Worm (Caenorhabditis elegans) whole organism, L4 larva: ENCODE measurements around the gene plc-4.

Experiments used
- D1046.2 ChIP-seq: fragments of 200-800 bp; sonication (Bioruptor generic); IDR thresholded peaks from 2 replicates; pipeline ENCODE4 v1.3.6; 2022; ENCODE audit warnings: missing genetic modification characterization, missing compliant biosample characterization
- F49E8.2 ChIP-seq: sonication (generic microtip); optimal IDR thresholded peaks from 2 replicates; lab custom pipeline; 2016; ENCODE audit warnings: missing compliant biosample characterization, mild to moderate bottlenecking, missing genetic modification characterization, borderline replicate concordance
- R02D3.7 ChIP-seq: fragments of 150-350 bp; sonication (generic microtip); optimal IDR thresholded peaks from 3 replicates; lab custom pipeline; 2014; ENCODE audit warnings: missing biosample characterization, missing genetic modification characterization
- T20F7.1 ChIP-seq: fragments of 200-800 bp; sonication (Bioruptor generic); optimal IDR thresholded peaks from 2 replicates; lab custom pipeline; 2018; ENCODE audit warnings: mild to moderate bottlenecking, missing genetic modification characterization, missing compliant biosample characterization
- Y105C5A.15 ChIP-seq: fragments of 200-800 bp; sonication (Bioruptor generic); IDR thresholded peaks from 2 replicates; pipeline ENCODE4 v1.3.6; 2022; ENCODE audit warnings: missing genetic modification characterization, missing compliant biosample characterization
- Y48G9A.11 ChIP-seq: fragments of 200-800 bp; sonication (Bioruptor generic); IDR thresholded peaks from 2 replicates; pipeline ENCODE4 v1.3.6; 2022; ENCODE audit warnings: missing genetic modification reagents, missing genetic modification characterization, missing compliant biosample characterization
- Y5F2A.4 ChIP-seq: fragments of 200-800 bp; sonication (Bioruptor generic); optimal IDR thresholded peaks from 2 replicates; lab custom pipeline; 2018; ENCODE audit warnings: mild to moderate bottlenecking, missing genetic modification characterization, missing compliant biosample characterization
- Y75B8A.6 ChIP-seq: fragments of 200-800 bp; sonication (Bioruptor generic); IDR thresholded peaks from 2 replicates; pipeline ENCODE4 v1.3.6; 2022; ENCODE audit warnings: missing genetic modification reagents, missing genetic modification characterization, missing compliant biosample characterization
- ZK546.5 ChIP-seq, 2 experiments: sonication (generic microtip); optimal IDR thresholded peaks; 2 replicates each; lab custom pipeline; 2017; ENCODE audit warnings: missing biosample characterization in 2 of 2, missing genetic modification characterization in 2 of 2
- aha-1 ChIP-seq: fragments of 150-350 bp; peaks from one replicate; lab custom pipeline; 2014; ENCODE audit warnings: missing biosample characterization, missing genetic modification characterization
- aly-2 ChIP-seq: sonication (generic microtip); optimal IDR thresholded peaks from 2 replicates; lab custom pipeline; 2018; ENCODE audit warnings: missing biosample characterization, missing genetic modification characterization
- attf-4 ChIP-seq: sonication (generic microtip); optimal IDR thresholded peaks from 3 replicates; lab custom pipeline; 2017; ENCODE audit warnings: missing biosample characterization, missing genetic modification characterization
- ceh-20 ChIP-seq: fragments of 200-800 bp; sonication (Bioruptor generic); IDR thresholded peaks from 2 replicates; pipeline ENCODE4 v1.3.6; 2022; ENCODE audit warnings: missing genetic modification reagents, missing genetic modification characterization, missing compliant biosample characterization
- ceh-62 ChIP-seq: sonication (generic microtip); optimal IDR thresholded peaks from 2 replicates; lab custom pipeline; 2017; ENCODE audit warnings: missing biosample characterization, missing genetic modification characterization
- ceh-82 ChIP-seq: sonication (generic microtip); optimal IDR thresholded peaks from 2 replicates; lab custom pipeline; 2017; ENCODE audit warnings: missing biosample characterization, missing genetic modification characterization
- ces-1 ChIP-seq: fragments of 150-350 bp; sonication (generic microtip); optimal IDR thresholded peaks from 4 replicates; lab custom pipeline; 2014; ENCODE audit warnings: missing biosample characterization, missing genetic modification reagents, missing genetic modification characterization
- cey-2 ChIP-seq: sonication (generic microtip); optimal IDR thresholded peaks from 3 replicates; lab custom pipeline; 2017; ENCODE audit warnings: missing genetic modification characterization, mild to moderate bottlenecking, missing compliant biosample characterization, antibody characterized with exemption, borderline replicate concordance; ENCODE audit not compliant: insufficient read depth
- daf-16 ChIP-seq, 3 experiments: sonication (generic microtip); optimal IDR thresholded peaks; 2 replicates each; lab custom pipeline; 2016 to 2017; ENCODE audit warnings: missing genetic modification characterization in 3 of 3, missing genetic modification reagents in 3 of 3, mild to moderate bottlenecking in 2 of 3, missing compliant biosample characterization in 2 of 3, missing biosample characterization in 1 of 3, moderate library complexity in 1 of 3
- daf-8 ChIP-seq: fragments of 200-800 bp; sonication (Bioruptor generic); IDR thresholded peaks from 2 replicates; pipeline ENCODE4 v1.3.6; 2022; ENCODE audit warnings: missing genetic modification characterization, missing compliant biosample characterization
- dmd-6 ChIP-seq: fragments of 200-800 bp; sonication (Bioruptor generic); IDR thresholded peaks from 2 replicates; pipeline ENCODE4 v1.3.6; 2022; ENCODE audit warnings: missing genetic modification reagents, missing genetic modification characterization, missing compliant biosample characterization
- dmd-9 ChIP-seq: fragments of 200-800 bp; sonication (Bioruptor generic); IDR thresholded peaks from 2 replicates; pipeline ENCODE4 v1.3.6; 2022; ENCODE audit warnings: missing genetic modification reagents, missing genetic modification characterization, missing compliant biosample characterization
- duxl-1 ChIP-seq: sonication (generic microtip); optimal IDR thresholded peaks from 2 replicates; lab custom pipeline; 2016; ENCODE audit warnings: mild to moderate bottlenecking, missing genetic modification characterization, moderate library complexity, missing compliant biosample characterization; ENCODE audit not compliant: poor library complexity
- dve-1 ChIP-seq: sonication (generic microtip); optimal IDR thresholded peaks from 2 replicates; lab custom pipeline; 2017; ENCODE audit warnings: antibody characterized with exemption, mild to moderate bottlenecking, missing genetic modification characterization, missing compliant biosample characterization; ENCODE audit not compliant: insufficient read depth
- egl-27 ChIP-seq: sonication (generic microtip); optimal IDR thresholded peaks from 3 replicates; lab custom pipeline; 2017; ENCODE audit warnings: missing biosample characterization, missing genetic modification reagents, missing genetic modification characterization
- egl-43 ChIP-seq: fragments of 200-800 bp; sonication (Bioruptor generic); IDR thresholded peaks from 2 replicates; pipeline ENCODE4 v1.3.6; 2022; ENCODE audit warnings: missing genetic modification reagents, missing genetic modification characterization, missing compliant biosample characterization
- fos-1 ChIP-seq: fragments of 150-350 bp; optimal IDR thresholded peaks from 2 replicates; lab custom pipeline; 2014; ENCODE audit warnings: missing biosample characterization, missing genetic modification characterization
- hlh-30 ChIP-seq: sonication (generic microtip); optimal IDR thresholded peaks from 2 replicates; lab custom pipeline; 2017; ENCODE audit warnings: antibody characterized with exemption, mild to moderate bottlenecking, missing genetic modification characterization, missing compliant biosample characterization; ENCODE audit not compliant: insufficient read depth
- lin-15B ChIP-seq: fragments of 150-350 bp; sonication (generic microtip); optimal IDR thresholded peaks from 3 replicates; lab custom pipeline; 2014; ENCODE audit warnings: missing biosample characterization, missing genetic modification characterization
- lin-38 ChIP-seq: fragments of 200-800 bp; sonication (Bioruptor generic); IDR thresholded peaks from 2 replicates; pipeline ENCODE4 v1.3.6; 2022; ENCODE audit warnings: missing genetic modification reagents, missing genetic modification characterization, missing compliant biosample characterization
- lin-39 ChIP-seq: fragments of 150-350 bp; optimal IDR thresholded peaks from 2 replicates; lab custom pipeline; 2014; ENCODE audit warnings: missing biosample characterization, missing genetic modification reagents, missing genetic modification characterization
- mdl-1 ChIP-seq, 2 experiments: fragments of 150-350 bp in 1 of 2; sonication (generic microtip) in 1 of 2; optimal IDR thresholded peaks; 2 replicates each; lab custom pipeline; 2014 to 2017; ENCODE audit warnings: missing biosample characterization in 2 of 2, missing genetic modification characterization in 2 of 2
- mdt-29 ChIP-seq: fragments of 200-800 bp; sonication (Bioruptor generic); IDR thresholded peaks from 2 replicates; pipeline ENCODE4 v1.3.6; 2022; ENCODE audit warnings: missing genetic modification reagents, missing genetic modification characterization, missing compliant biosample characterization
- mep-1 ChIP-seq: fragments of 150-350 bp; sonication (generic microtip); optimal IDR thresholded peaks from 3 replicates; lab custom pipeline; 2014; ENCODE audit warnings: missing biosample characterization, missing genetic modification characterization
- mxl-2 ChIP-seq: fragments of 200-800 bp; sonication (Bioruptor generic); conservative IDR thresholded peaks from 2 replicates; pipeline ENCODE4 v1.3.6; 2022; ENCODE audit warnings: missing genetic modification reagents, missing genetic modification characterization, missing compliant biosample characterization
- nhr-102 ChIP-seq: sonication (generic microtip); optimal IDR thresholded peaks from 2 replicates; lab custom pipeline; 2016; ENCODE audit warnings: mild to moderate bottlenecking, missing genetic modification characterization, moderate library complexity, missing compliant biosample characterization
- nhr-237 ChIP-seq: sonication (generic microtip); optimal IDR thresholded peaks from 2 replicates; lab custom pipeline; 2017; ENCODE audit warnings: missing biosample characterization, missing genetic modification characterization
- nhr-25 ChIP-seq: sonication (generic microtip); optimal IDR thresholded peaks from 2 replicates; lab custom pipeline; 2017; ENCODE audit warnings: missing genetic modification characterization, mild to moderate bottlenecking, missing compliant biosample characterization, antibody characterized with exemption, moderate library complexity, borderline replicate concordance; ENCODE audit not compliant: insufficient read depth
- nhr-28 ChIP-seq: fragments of 150-350 bp; optimal IDR thresholded peaks from 2 replicates; lab custom pipeline; 2014; ENCODE audit warnings: missing biosample characterization, missing genetic modification characterization
- nhr-6 ChIP-seq: fragments of 150-350 bp; optimal IDR thresholded peaks from 2 replicates; lab custom pipeline; 2014; ENCODE audit warnings: missing biosample characterization, missing genetic modification characterization
- saeg-2 ChIP-seq: fragments of 200-800 bp; sonication (Bioruptor generic); IDR thresholded peaks from 2 replicates; pipeline ENCODE4 v1.3.6; 2022; ENCODE audit warnings: missing genetic modification reagents, missing genetic modification characterization, missing compliant biosample characterization
- sdz-12 ChIP-seq: fragments of 200-800 bp; sonication (Bioruptor generic); optimal IDR thresholded peaks from 2 replicates; lab custom pipeline; 2018; ENCODE audit warnings: mild to moderate bottlenecking, missing genetic modification characterization, missing compliant biosample characterization
- set-16 ChIP-seq: fragments of 200-800 bp; sonication (Bioruptor generic); IDR thresholded peaks from 2 replicates; pipeline ENCODE4 v1.3.6; 2022; ENCODE audit warnings: missing genetic modification reagents, missing genetic modification characterization, missing compliant biosample characterization
- skn-1 ChIP-seq: fragments of 150-350 bp; optimal IDR thresholded peaks from 2 replicates; lab custom pipeline; 2014; ENCODE audit warnings: missing biosample characterization, missing genetic modification characterization
- snpc-4 ChIP-seq: fragments of 150-350 bp; optimal IDR thresholded peaks from 2 replicates; lab custom pipeline; 2014; ENCODE audit warnings: missing biosample characterization, missing genetic modification characterization
- spr-3 ChIP-seq: fragments of 200-800 bp; sonication (Bioruptor generic); optimal IDR thresholded peaks from 2 replicates; lab custom pipeline; 2018; ENCODE audit warnings: mild to moderate bottlenecking, missing genetic modification characterization, missing compliant biosample characterization
- tag-97 ChIP-seq: fragments of 200-800 bp; sonication (Bioruptor generic); IDR thresholded peaks from 2 replicates; pipeline ENCODE4 v1.3.6; 2022; ENCODE audit warnings: missing genetic modification characterization, missing compliant biosample characterization
- unc-39 ChIP-seq: sonication (generic microtip); optimal IDR thresholded peaks from 2 replicates; lab custom pipeline; 2017; ENCODE audit warnings: missing biosample characterization, missing genetic modification characterization
- zfp-2 ChIP-seq: sonication (generic microtip); optimal IDR thresholded peaks from 2 replicates; lab custom pipeline; 2016; ENCODE audit warnings: mild to moderate bottlenecking, missing genetic modification characterization, missing compliant biosample characterization
- zip-11 ChIP-seq: fragments of 200-800 bp; sonication (Bioruptor generic); IDR thresholded peaks from 2 replicates; pipeline ENCODE4 v1.3.6; 2022; ENCODE audit warnings: missing genetic modification characterization, missing compliant biosample characterization

The plc-4 gene

ce11 chrIV:7487554-7488456 is 24.7 kb downstream of the plc-4 start, which contains the start of the genes his-60 and his-59 (continued):
- no peak for TF ChIP-seq hlh-30 (tag; lab: Kevin White, UChicago)
- no peak for TF ChIP-seq R02D3.7 (tag; lab: Kevin White, UChicago)
- TF ChIP-seq zip-11: no peak
- TF ChIP-seq T20F7.1 (GFP tag; lab: Kevin White, UChicago): no peak
- no peak for TF ChIP-seq sdz-12 (GFP tag; lab: Kevin White, UChicago)
- TF ChIP-seq duxl-1 (tag; lab: Kevin White, UChicago): no peak
- TF ChIP-seq ceh-82: no peak
- no peak for TF ChIP-seq nhr-28 (tag; lab: Kevin White, UChicago)
- no peak for TF ChIP-seq zfp-2 (tag; lab: Kevin White, UChicago)
- no peak for TF ChIP-seq ceh-62 (tag; lab: Kevin White, UChicago)
- TF ChIP-seq aha-1 (tag; lab: Kevin White, UChicago): peak; percentile 51
- TF ChIP-seq unc-39: no peak
- no peak for TF ChIP-seq daf-8 (GFP tag; lab: Robert Waterston, UW)
- no peak for TF ChIP-seq Y48G9A.11 (GFP tag; lab: Robert Waterston, UW)
- TF ChIP-seq mdt-29 (GFP tag; lab: Robert Waterston, UW): peak; percentile 26; the same call in 1 of the 2 replicates
- no peak for TF ChIP-seq fos-1 (tag; lab: Kevin White, UChicago)
- no peak for TF ChIP-seq daf-16 (GFP tag; optimal IDR thresholded peaks at IDR 0.05; lab: Kevin White, UChicago)
- TF ChIP-seq daf-16 (tag; optimal IDR thresholded peaks at IDR 0.05; lab: Kevin White, UChicago): peak; percentile 62
- no peak for TF ChIP-seq cey-2 (tag; lab: Kevin White, UChicago)
- peak; percentile 27 for TF ChIP-seq nhr-25 (tag; lab: Kevin White, UChicago)
- TF ChIP-seq ces-1: no peak
- no peak for TF ChIP-seq lin-39 (tag; lab: Kevin White, UChicago)
- TF ChIP-seq D1046.2: 0 out of 2 replicates have a peak, but pooled peaks have one; percentile 31
- TF ChIP-seq mxl-2: no peak
- TF ChIP-seq nhr-102 (tag; lab: Kevin White, UChicago): peak; percentile 80
- no peak for TF ChIP-seq skn-1
- peak; percentile 50; the same call in 1 of the 2 replicates for TF ChIP-seq Y105C5A.15 (GFP tag; lab: Robert Waterston, UW)
- TF ChIP-seq egl-27: no peak
- no peak for TF ChIP-seq ZK546.5 (tag; optimal IDR thresholded peaks at IDR 0.05; lab: Kevin White, UChicago)
- TF ChIP-seq egl-43: peak; percentile 77
- peak; percentile 71 for TF ChIP-seq set-16 (GFP tag; lab: Robert Waterston, UW)
- no peak for TF ChIP-seq mdl-1 (tag; optimal IDR thresholded peaks at IDR 0.05; lab: Kevin White, UChicago)
- no peak for TF ChIP-seq nhr-237 (tag; lab: Kevin White, UChicago)
- TF ChIP-seq dmd-6 (GFP tag; lab: Robert Waterston, UW): no peak
- TF ChIP-seq nhr-6 (tag; lab: Kevin White, UChicago): peak; percentile 82
- no peak for TF ChIP-seq aly-2 (tag; lab: Kevin White, UChicago)
- no peak for TF ChIP-seq Y75B8A.6 (GFP tag; lab: Robert Waterston, UW)
- no peak for TF ChIP-seq spr-3 (GFP tag; lab: Kevin White, UChicago)
- TF ChIP-seq tag-97 (GFP tag; lab: Robert Waterston, UW): no peak
- no peak for TF ChIP-seq lin-15B
- no peak for TF ChIP-seq dmd-9
- TF ChIP-seq lin-38 (GFP tag; lab: Robert Waterston, UW): peak; percentile 48
- no peak for TF ChIP-seq snpc-4
- TF ChIP-seq Y5F2A.4 (GFP tag; lab: Kevin White, UChicago): no peak
- no peak for TF ChIP-seq attf-4 (tag; lab: Kevin White, UChicago)
- no peak for TF ChIP-seq saeg-2 (GFP tag; lab: Robert Waterston, UW)
- peak; percentile 89 for TF ChIP-seq F49E8.2 (tag; lab: Kevin White, UChicago)
- no peak for TF ChIP-seq mep-1 (tag; lab: Kevin White, UChicago)
- TF ChIP-seq ceh-20 (GFP tag; lab: Robert Waterston, UW): no peak; the same call in 1 of the 2 replicates
- TF ChIP-seq dve-1: peak; percentile 98
